Worm (Caenorhabditis elegans): ENCODE measurements around the gene scd-1.

DNA sequence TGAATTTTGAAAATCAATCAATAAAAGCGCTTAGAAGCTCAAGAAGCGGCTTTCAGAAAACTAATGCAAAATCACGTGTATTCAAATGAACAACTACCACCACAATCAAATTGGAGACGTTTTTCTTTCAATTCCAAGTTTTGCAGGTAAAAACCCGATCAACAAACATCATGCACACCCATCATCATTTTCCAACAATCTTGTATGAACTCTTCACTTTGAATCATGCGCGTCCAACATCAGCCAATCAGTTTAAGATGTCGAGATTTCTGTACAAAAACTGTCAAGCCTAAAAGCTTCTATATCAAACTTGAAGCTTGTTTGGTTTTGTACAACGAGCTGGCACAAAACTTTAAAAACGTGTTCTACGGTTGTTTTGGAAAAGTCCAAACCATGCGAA lies 13.2 kb upstream of the scd-1 start:
- TF ChIP-seq egl-27 (tag; optimal IDR thresholded peaks at IDR 0.05) (no peak), gei-8 (GFP tag; optimal IDR thresholded peaks at IDR 0.05) (no peak), fos-1 (tag; optimal IDR thresholded peaks at IDR 0.05) (no peak), ces-1 (GFP tag; optimal IDR thresholded peaks at IDR 0.05) (no peak), lim-7 (GFP tag; IDR thresholded peaks at IDR 0.05) (no peak), F37D6.2 (tag; optimal IDR thresholded peaks at IDR 0.05) (no peak), Y75B8A.6 (GFP tag; IDR thresholded peaks at IDR 0.05) (no peak)

Measured in whole organism, L4 larva.